Fruit fly (Drosophila melanogaster): ENCODE results near the gene mys.

mys gene

dm6 chrX:8113386-8114279, 52.2 kb downstream of the mys start (continued):
- TF ChIP-seq gfzf (GFP tag; optimal IDR thresholded peaks at IDR 0.05) (no peak), BtbVII (GFP tag; optimal IDR thresholded peaks at IDR 0.05) (peak; percentile 3), CG6854 (GFP tag; optimal IDR thresholded peaks at IDR 0.05) (peak; percentile 49), cato (GFP tag; optimal IDR thresholded peaks at IDR 0.05; ENCODE audit: borderline replicate concordance) (no peak), Mad (GFP tag; optimal IDR thresholded peaks at IDR 0.05) (no peak), CG9437 (GFP tag; optimal IDR thresholded peaks at IDR 0.05) (no peak), Bdp1 (GFP tag; optimal IDR thresholded peaks at IDR 0.05) (no peak), CG8944 (GFP tag; optimal IDR thresholded peaks at IDR 0.05) (peak; percentile 36), CG32767 (GFP tag; IDR thresholded peaks at IDR 0.05) (no peak), p53 (GFP tag; optimal IDR thresholded peaks at IDR 0.05) (no peak), fd102C (GFP tag; optimal IDR thresholded peaks at IDR 0.05) (no peak), zf30C (GFP tag; optimal IDR thresholded peaks at IDR 0.05) (no peak), Poxn (GFP tag; IDR thresholded peaks at IDR 0.05) (peak; percentile 72), bcd (GFP tag; optimal IDR thresholded peaks at IDR 0.05) (peak; percentile 44), CG13296 (GFP tag; optimal IDR thresholded peaks at IDR 0.05) (peak; percentile 64), CG32772 (GFP tag; IDR thresholded peaks at IDR 0.05) (0 out of 2 replicates have a peak, but pooled peaks have one; percentile 43), kni (GFP tag; optimal IDR thresholded peaks at IDR 0.05) (no peak), prd (optimal IDR thresholded peaks at IDR 0.05) (no peak), prd (GFP tag; IDR thresholded peaks at IDR 0.05) (peak; percentile 47; the same call in 2 of the 3 replicates), CG17385 (GFP tag; optimal IDR thresholded peaks at IDR 0.05) (peak; percentile 55), bab2 (GFP tag; optimal IDR thresholded peaks at IDR 0.05) (peak; percentile 52), org-1 (GFP tag; optimal IDR thresholded peaks at IDR 0.05) (peak; percentile 36), CG18262 (tag; optimal IDR thresholded peaks at IDR 0.05) (peak; percentile 17), lmd (GFP tag; IDR thresholded peaks at IDR 0.05) (peak; percentile 67; the same call in 1 of the 2 replicates), CG13894 (tag; optimal IDR thresholded peaks at IDR 0.05) (peak; percentile 56), nau (GFP tag; optimal IDR thresholded peaks at IDR 0.05) (no peak), CG31224 (GFP tag; IDR thresholded peaks at IDR 0.05) (peak; percentile 62), CG12219 (GFP tag; optimal IDR thresholded peaks at IDR 0.05) (peak; percentile 49), CG7786 (GFP tag; optimal IDR thresholded peaks at IDR 0.05) (peak; percentile 69), Spps (tag; optimal IDR thresholded peaks at IDR 0.05) (no peak), Rx (GFP tag; IDR thresholded peaks at IDR 0.05) (peak; percentile 47; the same call in 1 of the 2 replicates), ken (GFP tag; IDR thresholded peaks at IDR 0.05) (0 out of 3 replicates have a peak, but pooled peaks have one; percentile 25), CG17568 (GFP tag; optimal IDR thresholded peaks at IDR 0.05) (peak; percentile 2), CG11723 (GFP tag; optimal IDR thresholded peaks at IDR 0.05) (no peak), odd (GFP tag; optimal IDR thresholded peaks at IDR 0.05) (no peak), Nf-YC (tag; optimal IDR thresholded peaks at IDR 0.05) (peak; percentile 12), CG9727 (GFP tag; optimal IDR thresholded peaks at IDR 0.05) (peak; percentile 44), lbe (GFP tag; optimal IDR thresholded peaks at IDR 0.05) (no peak), Dad (GFP tag; optimal IDR thresholded peaks at IDR 0.05) (no peak), Hey (tag; optimal IDR thresholded peaks at IDR 0.05) (no peak), NC2β (GFP tag; optimal IDR thresholded peaks at IDR 0.05) (no peak), C15 (GFP tag; IDR thresholded peaks at IDR 0.05) (no peak), Lhr (GFP tag; optimal IDR thresholded peaks at IDR 0.05) (no peak), pb (GFP tag; optimal IDR thresholded peaks at IDR 0.05) (peak; percentile 23), pum (GFP tag; optimal IDR thresholded peaks at IDR 0.05) (no peak), fd3F (GFP tag; optimal IDR thresholded peaks at IDR 0.05) (peak; percentile 54), scrt (GFP tag; optimal IDR thresholded peaks at IDR 0.05) (peak; percentile 52), CG9215 (GFP tag; IDR thresholded peaks at IDR 0.05) (peak; percentile 47; the same call in 1 of the 2 replicates), CG3281 (GFP tag; optimal IDR thresholded peaks at IDR 0.05) (peak; percentile 79)
